Worm (Caenorhabditis elegans) whole organism, dauer: ENCODE results near the gene srg-27.

ENCODE experiments used
- unc-62 ChIP-seq: sonication (generic microtip); optimal IDR thresholded peaks from 2 replicates; lab custom pipeline; 2017; ENCODE audit warnings: missing biosample characterization, missing genetic modification reagents, missing genetic modification characterization

The srg-27 gene

ce11 chrV:5336884-5337283, 2.7 kb upstream of the srg-27 start, which contains the start of gene srg-29:
srg-29 (plus strand) TSS chrV:5337184.
- no peak for TF ChIP-seq unc-62 (GFP tag; lab: Kevin White, UChicago)

DNA sequence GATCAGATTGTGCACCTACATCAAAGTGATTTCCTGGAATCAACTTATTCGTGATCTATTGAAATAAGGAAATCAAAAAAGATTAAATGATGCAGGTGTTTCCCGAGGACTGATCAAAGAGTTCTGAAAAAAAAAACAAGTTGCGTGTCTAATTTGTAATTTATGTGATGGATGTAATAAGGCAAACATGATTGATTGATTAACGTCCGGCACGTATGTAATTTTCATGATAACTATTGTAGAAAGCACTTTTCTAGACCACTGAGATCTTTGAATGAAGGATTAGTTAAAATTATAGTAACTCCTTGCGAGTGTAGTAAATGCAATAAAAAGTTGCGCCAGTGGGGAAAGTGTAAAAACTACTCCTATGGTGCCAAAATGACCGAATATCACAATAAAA, 5.8 kb downstream of the srg-27 start, which contains the start of gene srg-25:
TSS of gene srg-25 (minus strand) at position 101 of the 400 bp plus-strand sequence.
- TF ChIP-seq unc-62 (GFP tag; lab: Kevin White, UChicago): no peak

ce11 chrV:5349471-5349870, 9.9 kb downstream of the srg-27 start, which contains the start of gene T09D3.3:
T09D3.3 (minus strand) TSS chrV:5349571.
- no peak for TF ChIP-seq unc-62 (GFP tag; lab: Kevin White, UChicago)

ce11 chrV:5351483-5351882, 11.9 kb downstream of the srg-27 start, which contains the start of gene srd-9:
srd-9 (plus strand) TSS chrV:5351783.
- TF ChIP-seq unc-62 (GFP tag; lab: Kevin White, UChicago): no peak

ce11 chrV:5358772-5359171, 19.2 kb downstream of the srg-27 start, which contains the start of gene nhr-216:
nhr-216 (minus strand) TSS chrV:5358872.
- TF ChIP-seq unc-62 (GFP tag; lab: Kevin White, UChicago): no peak

- no peak for TF ChIP-seq unc-62 (GFP tag; lab: Kevin White, UChicago)
These were observed 22.6 kb downstream of the srg-27 start for ce11 chrV:5362220-5362619.

DNA sequence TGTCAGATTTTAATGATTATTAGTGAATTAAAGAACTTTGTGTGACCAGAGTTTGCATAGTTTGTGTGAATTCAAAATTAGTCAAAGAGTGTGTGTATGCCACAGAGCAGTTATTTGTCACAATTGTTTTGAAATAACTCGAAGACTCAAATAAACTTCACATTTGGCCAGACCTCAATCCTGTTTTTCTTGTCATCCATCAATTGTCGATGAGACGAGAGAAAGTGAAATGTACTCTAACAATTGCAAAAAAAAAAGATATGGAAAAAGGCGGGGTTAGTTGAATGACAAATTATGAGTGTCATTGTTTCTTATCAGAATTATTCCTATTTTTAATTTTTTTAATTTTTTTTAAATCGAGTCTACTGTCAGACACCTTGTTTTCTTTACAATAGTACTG, 25.3 kb downstream of the srg-27 start, which contains the start of gene T09D3.8:
TSS of gene T09D3.8 (plus strand) at position 301 of the 400 bp plus-strand sequence.
- no peak for TF ChIP-seq unc-62 (GFP tag; lab: Kevin White, UChicago)

DNA sequence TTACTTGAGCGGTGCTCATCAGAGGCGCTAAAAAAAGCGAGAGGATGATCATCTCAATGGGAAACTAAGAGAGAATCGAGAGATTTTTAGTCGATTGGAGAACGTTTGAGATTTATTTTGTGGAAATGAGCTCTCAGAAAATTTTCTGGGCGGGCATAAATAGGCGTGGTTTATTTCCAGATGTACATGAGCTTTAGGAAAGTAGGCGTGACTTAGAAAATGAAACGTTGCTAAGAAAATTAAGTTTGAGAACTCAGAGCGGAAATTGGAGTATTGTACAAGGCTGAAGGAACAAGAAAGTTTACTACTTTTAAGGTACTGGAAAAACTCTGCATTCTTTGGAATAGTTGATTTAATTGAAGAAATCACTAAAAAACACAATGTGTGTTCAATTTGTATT, 29.2 kb downstream of the srg-27 start, which contains the start of gene T09D3.9:
TSS of gene T09D3.9 (minus strand) at position 101 of the 400 bp plus-strand sequence.
- no peak for TF ChIP-seq unc-62 (GFP tag; lab: Kevin White, UChicago)

DNA sequence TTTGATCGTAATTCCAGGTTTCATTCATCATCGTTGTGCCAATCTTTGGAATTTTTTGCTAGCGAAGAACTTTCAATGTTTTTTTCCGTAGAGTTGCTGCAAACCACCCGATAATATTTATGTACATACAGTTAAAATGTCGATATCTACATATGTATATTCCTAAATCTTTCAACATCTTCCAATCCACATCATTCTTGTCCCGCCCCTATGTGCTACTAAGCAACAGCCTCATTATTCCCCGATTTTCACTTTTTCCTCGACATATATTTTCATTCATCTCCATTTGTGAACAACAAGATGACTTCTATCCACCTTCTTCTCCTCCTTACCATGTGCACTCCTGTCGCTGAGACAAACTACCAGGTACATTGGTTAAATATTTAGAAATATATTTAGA, 32.5 kb downstream of the srg-27 start, which contains the start of gene C35A11.3:
TSS of gene C35A11.3 (plus strand) at position 301 of the 400 bp plus-strand sequence.
- no peak for TF ChIP-seq unc-62 (GFP tag; lab: Kevin White, UChicago)

ce11 chrV:5385914-5386493, 46.4 kb downstream of the srg-27 start, which contains the start of gene C35A11.2:
C35A11.2 (plus strand) TSS chrV:5386299.
- no peak for TF ChIP-seq unc-62 (GFP tag; lab: Kevin White, UChicago)
